Worm (Caenorhabditis elegans) whole organism, L3 larva: ENCODE results near the gene F55B12.10.

Source experiments
- ama-1 ChIP-seq: fragments of 150-350 bp; optimal IDR thresholded peaks from 2 replicates; lab custom pipeline; 2018
- ceh-82 ChIP-seq: fragments of 150-350 bp; optimal IDR thresholded peaks from 2 replicates; lab custom pipeline; 2014; ENCODE audit warnings: missing biosample characterization, missing genetic modification characterization
- egl-27 ChIP-seq: sonication (generic microtip); optimal IDR thresholded peaks from 4 replicates; lab custom pipeline; 2017; ENCODE audit warnings: missing biosample characterization, missing genetic modification reagents, missing genetic modification characterization
- elt-1 ChIP-seq: fragments of 150-350 bp; optimal IDR thresholded peaks from 2 replicates; lab custom pipeline; 2014; ENCODE audit warnings: missing biosample characterization, missing genetic modification characterization
- elt-2 ChIP-seq: sonication (generic microtip); optimal IDR thresholded peaks from 2 replicates; lab custom pipeline; 2016; ENCODE audit warnings: missing genetic modification reagents, mild to moderate bottlenecking, missing genetic modification characterization, missing compliant biosample characterization
- jun-1 ChIP-seq: fragments of 150-350 bp; optimal IDR thresholded peaks from 2 replicates; lab custom pipeline; 2014; ENCODE audit warnings: missing biosample characterization, missing genetic modification reagents, missing genetic modification characterization
- lin-39 ChIP-seq: fragments of 150-350 bp; optimal IDR thresholded peaks from 2 replicates; lab custom pipeline; 2018; ENCODE audit warnings: missing biosample characterization, missing genetic modification reagents, missing genetic modification characterization
- nhr-11 ChIP-seq: fragments of 150-350 bp; optimal IDR thresholded peaks from 2 replicates; lab custom pipeline; 2014; ENCODE audit warnings: missing biosample characterization, missing genetic modification characterization
- nhr-23 ChIP-seq: fragments of 150-350 bp; optimal IDR thresholded peaks from 2 replicates; lab custom pipeline; 2014; ENCODE audit warnings: missing biosample characterization, missing genetic modification reagents, missing genetic modification characterization
- skn-1 ChIP-seq: fragments of 150-350 bp; optimal IDR thresholded peaks from 2 replicates; lab custom pipeline; 2014; ENCODE audit warnings: missing biosample characterization, missing genetic modification characterization
- snpc-4 ChIP-seq: fragments of 150-350 bp; optimal IDR thresholded peaks from 2 replicates; lab custom pipeline; 2014; ENCODE audit warnings: missing biosample characterization, missing genetic modification characterization
- ztf-11 ChIP-seq: fragments of 150-350 bp; optimal IDR thresholded peaks from 2 replicates; lab custom pipeline; 2014; ENCODE audit warnings: missing biosample characterization, missing genetic modification characterization
- ztf-4 ChIP-seq: fragments of 150-350 bp; optimal IDR thresholded peaks from 2 replicates; lab custom pipeline; 2014; ENCODE audit warnings: missing biosample characterization, missing genetic modification characterization

DNA sequence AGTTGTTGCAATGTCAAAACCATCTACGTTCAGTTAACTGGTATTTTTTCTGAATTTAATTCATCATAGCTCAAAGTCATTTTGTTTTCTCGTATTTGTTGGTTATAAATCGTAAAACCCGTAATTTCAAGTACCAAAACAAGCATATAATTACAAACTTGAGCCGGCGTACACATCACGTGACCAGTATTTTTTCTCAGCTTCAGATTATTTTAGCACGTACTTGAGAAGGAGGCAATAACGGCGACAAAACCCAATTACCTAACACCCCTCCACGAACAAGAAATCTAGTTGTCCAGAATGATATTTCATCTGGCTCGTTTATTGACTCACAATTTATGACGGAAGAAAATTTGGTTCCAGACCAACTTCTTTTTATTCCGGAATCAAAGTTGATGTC lies 19.4 kb downstream of the F55B12.10 start, which contains the start of gene srx-135:
- TF ChIP-seq ceh-82 (no peak), nhr-11 (tag; lab: Kevin White, UChicago) (no peak), jun-1 (tag; lab: Kevin White, UChicago) (no peak), skn-1 (tag; lab: Kevin White, UChicago) (no peak), elt-2 (tag; lab: Kevin White, UChicago) (no peak), ama-1 (lab: Kevin White, UChicago) (no peak), ztf-4 (no peak), nhr-23 (tag; lab: Kevin White, UChicago) (no peak), snpc-4 (no peak), elt-1 (no peak), egl-27 (tag; lab: Kevin White, UChicago) (no peak), lin-39 (tag; lab: Kevin White, UChicago) (no peak), ztf-11 (tag; lab: Kevin White, UChicago) (no peak)
